Worm (Caenorhabditis elegans) whole organism, L4 larva: ENCODE measurements around the gene Y43F8C.23.

Experiments
- ama-1 ChIP-seq: fragments of 150-350 bp; optimal IDR thresholded peaks from 2 replicates; lab custom pipeline; 2014; ENCODE audit warnings: inconsistent platforms, mixed read lengths
- ces-1 ChIP-seq: fragments of 150-350 bp; sonication (generic microtip); optimal IDR thresholded peaks from 4 replicates; lab custom pipeline; 2014; ENCODE audit warnings: missing biosample characterization, missing genetic modification reagents, missing genetic modification characterization
- fkh-10 ChIP-seq: fragments of 150-350 bp; optimal IDR thresholded peaks from 2 replicates; lab custom pipeline; 2014; ENCODE audit warnings: missing biosample characterization, missing genetic modification reagents, missing genetic modification characterization
- fos-1 ChIP-seq: fragments of 150-350 bp; optimal IDR thresholded peaks from 2 replicates; lab custom pipeline; 2014; ENCODE audit warnings: missing biosample characterization, missing genetic modification characterization
- lin-39 ChIP-seq: fragments of 150-350 bp; optimal IDR thresholded peaks from 2 replicates; lab custom pipeline; 2014; ENCODE audit warnings: missing biosample characterization, missing genetic modification reagents, missing genetic modification characterization
- lsy-2 ChIP-seq, 2 experiments: fragments of 150-350 bp in 1 of 2; sonication (generic microtip) in 1 of 2; optimal IDR thresholded peaks; 2 replicates each; lab custom pipeline; 2014 to 2017; ENCODE audit warnings: missing biosample characterization in 2 of 2, missing genetic modification characterization in 2 of 2
- mxl-2 ChIP-seq: fragments of 200-800 bp; sonication (Bioruptor generic); conservative IDR thresholded peaks from 2 replicates; pipeline ENCODE4 v1.3.6; 2022; ENCODE audit warnings: missing genetic modification reagents, missing genetic modification characterization, missing compliant biosample characterization
- nhr-11 ChIP-seq: fragments of 150-350 bp; optimal IDR thresholded peaks from 2 replicates; lab custom pipeline; 2014; ENCODE audit warnings: missing biosample characterization, missing genetic modification characterization
- pqm-1 ChIP-seq: sonication (generic microtip); optimal IDR thresholded peaks from 2 replicates; lab custom pipeline; 2017; ENCODE audit warnings: missing biosample characterization, missing genetic modification characterization
- tra-1 ChIP-seq: fragments of 200-800 bp; sonication (Bioruptor generic); IDR thresholded peaks from 2 replicates; pipeline ENCODE4 v1.3.6; 2022; ENCODE audit warnings: missing genetic modification reagents, missing genetic modification characterization, missing compliant biosample characterization
- unc-39 ChIP-seq: sonication (generic microtip); optimal IDR thresholded peaks from 2 replicates; lab custom pipeline; 2017; ENCODE audit warnings: missing biosample characterization, missing genetic modification characterization
- zfp-3 ChIP-seq: fragments of 200-800 bp; sonication (Bioruptor generic); conservative IDR thresholded peaks from 2 replicates; pipeline ENCODE4 v1.3.6; 2022; ENCODE audit warnings: missing genetic modification reagents, missing genetic modification characterization, missing compliant biosample characterization
- ztf-7 ChIP-seq: fragments of 150-350 bp; optimal IDR thresholded peaks from 2 replicates; lab custom pipeline; 2014; ENCODE audit warnings: missing biosample characterization, missing genetic modification characterization

- no peak for TF ChIP-seq pqm-1
- no peak for TF ChIP-seq fos-1 (tag; lab: Kevin White, UChicago)
- no peak for TF ChIP-seq ama-1
- TF ChIP-seq mxl-2 (GFP tag; lab: Robert Waterston, UW), result no peak
- no peak for TF ChIP-seq fkh-10 (GFP tag; lab: Kevin White, UChicago)
- TF ChIP-seq lin-39, result no peak
- no peak for TF ChIP-seq unc-39 (tag; lab: Kevin White, UChicago)
- TF ChIP-seq ztf-7 (tag; lab: Kevin White, UChicago), result no peak
- no peak for TF ChIP-seq tra-1
- no peak for TF ChIP-seq lsy-2 (tag; optimal IDR thresholded peaks at IDR 0.05; lab: Kevin White, UChicago)
- no peak for TF ChIP-seq zfp-3 (GFP tag; lab: Robert Waterston, UW)
- TF ChIP-seq nhr-11 (tag; lab: Kevin White, UChicago), result no peak
- TF ChIP-seq ces-1 (GFP tag; lab: Kevin White, UChicago), result no peak
These were observed 35.6 kb upstream of the Y43F8C.23 start for ce11 chrV:19747144-19747543.
